Worm (Caenorhabditis elegans): Measurements from ENCODE around the gene crld-1.

Gene crld-1

ce11 chrIV:13109751-13110150 lies 44.5 kb downstream of the crld-1 start, which contains the start of gene best-1:
TSS of gene best-1 (minus strand) at chrIV:13109779.
- no peak for TF ChIP-seq blmp-1 (tag; optimal IDR thresholded peaks at IDR 0.05)
- TF ChIP-seq tbx-8 (GFP tag; optimal IDR thresholded peaks at IDR 0.05): no peak
- no peak for TF ChIP-seq flh-1 (GFP tag; optimal IDR thresholded peaks at IDR 0.05)
- TF ChIP-seq nhr-2 (tag; optimal IDR thresholded peaks at IDR 0.05): no peak
- no peak for TF ChIP-seq mep-1 (tag; optimal IDR thresholded peaks at IDR 0.05)

- TF ChIP-seq lsy-2 (tag; optimal IDR thresholded peaks at IDR 0.05): no peak
- no peak for TF ChIP-seq sptf-1 (tag; optimal IDR thresholded peaks at IDR 0.05)
- TF ChIP-seq mls-2 (tag; optimal IDR thresholded peaks at IDR 0.05): no peak
- no peak for TF ChIP-seq ham-2 (GFP tag; optimal IDR thresholded peaks at IDR 0.05)
Measured at ce11 chrIV:13108430-13108829, 45.8 kb downstream of the crld-1 start.

- TF ChIP-seq unc-39 (tag; optimal IDR thresholded peaks at IDR 0.05) (no peak), lin-13 (tag; optimal IDR thresholded peaks at IDR 0.05) (no peak), elt-3 (tag; optimal IDR thresholded peaks at IDR 0.05) (no peak), flh-1 (GFP tag; optimal IDR thresholded peaks at IDR 0.05) (no peak), nhr-76 (tag; optimal IDR thresholded peaks at IDR 0.05) (no peak), sptf-1 (tag; optimal IDR thresholded peaks at IDR 0.05) (no peak), bed-3 (GFP tag; optimal IDR thresholded peaks at IDR 0.05) (no peak), zip-8 (tag; optimal IDR thresholded peaks at IDR 0.05) (no peak), drap-1 (GFP tag; optimal IDR thresholded peaks at IDR 0.05) (no peak), elt-1 (tag; optimal IDR thresholded peaks at IDR 0.05; ENCODE audit: borderline replicate concordance, insufficient read depth) (no peak)
Measured at ce11 chrIV:13107359-13107758, 46.9 kb downstream of the crld-1 start, which contains the start of gene B0564.2. TSS of gene B0564.2 (plus strand) at chrIV:13107659.

ce11 chrIV:13104900-13105299 lies 49.3 kb downstream of the crld-1 start, which contains the start of gene rde-11:
TSS of gene rde-11 (plus strand) at chrIV:13105200.
- TF ChIP-seq ham-2 (GFP tag; optimal IDR thresholded peaks at IDR 0.05): no peak
- TF ChIP-seq nhr-237 (tag; optimal IDR thresholded peaks at IDR 0.05): no peak
- no peak for TF ChIP-seq ces-1 (GFP tag; optimal IDR thresholded peaks at IDR 0.05)
- no peak for TF ChIP-seq sptf-1 (tag; optimal IDR thresholded peaks at IDR 0.05)
- no peak for TF ChIP-seq unc-62 (GFP tag; optimal IDR thresholded peaks at IDR 0.05)
- no peak for TF ChIP-seq pha-4 (tag; optimal IDR thresholded peaks at IDR 0.05)
- TF ChIP-seq M03D4.4 (tag; optimal IDR thresholded peaks at IDR 0.05): no peak
- no peak for TF ChIP-seq lsy-2 (tag; optimal IDR thresholded peaks at IDR 0.05)
- no peak for TF ChIP-seq blmp-1 (tag; optimal IDR thresholded peaks at IDR 0.05)
- no peak for TF ChIP-seq elt-3 (tag; optimal IDR thresholded peaks at IDR 0.05)
- no peak for TF ChIP-seq hlh-1 (tag; optimal IDR thresholded peaks at IDR 0.05)
- no peak for TF ChIP-seq nhr-2 (tag; optimal IDR thresholded peaks at IDR 0.05)
- no peak for TF ChIP-seq unc-120 (tag; optimal IDR thresholded peaks at IDR 0.05; ENCODE audit: poor library complexity, severe bottlenecking)
- no peak for TF ChIP-seq nhr-28 (tag; optimal IDR thresholded peaks at IDR 0.05)
- no peak for TF ChIP-seq cnd-1 (tag; optimal IDR thresholded peaks at IDR 0.05)
- TF ChIP-seq flh-1 (GFP tag; optimal IDR thresholded peaks at IDR 0.05): no peak
- no peak for TF ChIP-seq sem-2 (GFP tag; optimal IDR thresholded peaks at IDR 0.05)
- no peak for TF ChIP-seq ceh-39 (tag; optimal IDR thresholded peaks at IDR 0.05)
- no peak for TF ChIP-seq zip-8 (tag; optimal IDR thresholded peaks at IDR 0.05)

Measured in whole organism, mixed stage, embryonic.